Worm (Caenorhabditis elegans) whole organism, midembryonic: ENCODE data around the gene M03F8.1.

Experiments used
- flt-1 ChIP-seq: fragments of 200-800 bp; sonication (Bioruptor generic); IDR thresholded peaks from 2 replicates; pipeline ENCODE4 v1.3.6; 2022; ENCODE audit warnings: missing genetic modification characterization, missing compliant biosample characterization
- ztf-29 ChIP-seq: fragments of 200-800 bp; sonication (Bioruptor generic); IDR thresholded peaks from 2 replicates; pipeline ENCODE4 v1.3.6; 2022; ENCODE audit warnings: missing genetic modification reagents, missing genetic modification characterization, missing compliant biosample characterization

DNA sequence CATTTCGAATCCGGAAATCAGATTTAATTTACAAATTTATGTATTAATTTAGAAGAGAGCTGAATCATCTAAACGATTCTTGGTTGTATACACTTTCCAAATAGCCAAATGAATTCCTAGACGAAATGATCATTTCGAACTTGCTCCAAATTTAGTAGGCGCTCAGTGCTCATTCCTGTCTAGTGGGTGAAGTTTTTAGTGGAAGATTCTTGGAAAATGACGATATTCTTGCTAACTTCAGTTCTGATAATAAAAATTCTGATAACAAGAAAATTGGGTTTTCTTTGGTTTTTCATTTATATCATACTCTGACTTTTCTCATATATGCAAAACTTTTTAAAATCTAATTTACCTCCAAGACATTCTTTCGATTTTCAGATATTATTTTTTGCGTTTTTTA is 29.5 kb upstream of the M03F8.1 start:
- TF ChIP-seq flt-1 (GFP tag; lab: Robert Waterston, UW) (no peak), ztf-29 (no peak)
